6 fruit fly cellular contexts compared by ENCODE assay signal in the genomic region with DNA sequence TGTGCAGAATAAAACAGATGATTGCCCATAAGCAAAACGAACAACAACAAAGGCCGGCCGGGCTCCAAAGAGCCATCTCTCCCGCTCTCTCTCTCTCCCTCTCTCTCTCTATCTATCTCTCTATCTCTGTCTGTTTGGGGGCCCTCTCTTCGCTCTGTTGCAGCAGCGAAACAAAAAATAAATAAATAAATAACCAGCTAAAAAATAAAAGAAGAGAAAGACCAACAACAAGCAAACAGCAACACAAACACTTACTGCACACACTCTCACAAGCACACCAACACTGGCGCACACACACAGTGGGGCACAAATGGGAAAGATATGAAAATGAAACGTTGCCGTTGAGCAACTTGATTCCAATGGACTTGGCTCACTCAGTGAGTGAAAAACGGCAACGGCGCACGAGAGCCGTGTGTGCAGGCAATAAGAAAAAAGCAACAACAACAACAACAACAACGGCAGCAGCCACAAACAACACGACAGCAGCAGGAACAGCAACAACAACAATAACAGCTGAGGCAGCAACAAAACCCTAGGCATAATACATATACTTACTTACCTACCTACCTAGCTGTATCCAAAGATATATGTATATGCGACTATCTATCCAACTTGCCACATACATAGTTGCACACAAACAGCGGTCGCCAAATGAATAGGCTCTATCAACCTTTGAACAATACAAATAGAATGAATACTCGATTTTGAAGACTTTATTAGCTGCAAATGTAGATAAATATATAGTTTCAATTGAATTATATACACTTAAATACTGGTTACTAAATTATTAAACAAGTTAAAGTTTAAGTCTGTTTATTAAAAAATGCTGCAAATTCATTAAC.
TF ChIP-seq lines count a peak whose summit lies in the region.

No protein-coding gene starts in this region.

- peak; percentile 1 for TF ChIP-seq CTCF in whole organism, embryonic (GFP tag; optimal IDR thresholded peaks at IDR 0.05; lab: Kevin White, UChicago)

TF ChIP-seq in whole organism, 6 proteins besides CTCF, POLR2A, EP300 and RAD21:
- TF ChIP-seq Dll (optimal IDR thresholded peaks at IDR 0.05; lab: Kevin White, UChicago) (no peak), CG8478 (optimal IDR thresholded peaks at IDR 0.05; lab: Kevin White, UChicago) (peak; percentile 82), usp (GFP tag; optimal IDR thresholded peaks at IDR 0.05; lab: Kevin White, UChicago) (no peak), EcR (GFP tag; optimal IDR thresholded peaks at IDR 0.05; lab: Kevin White, UChicago) (no peak), pan (optimal IDR thresholded peaks at IDR 0.05; lab: Kevin White, UChicago) (no peak), psq (optimal IDR thresholded peaks at IDR 0.05; lab: Kevin White, UChicago) (no peak)

TF ChIP-seq in whole organism, adult, 20 proteins besides CTCF, POLR2A, EP300 and RAD21 (continues in another document):
- TF ChIP-seq Hr96 (GFP tag; optimal IDR thresholded peaks at IDR 0.05; lab: Kevin White, UChicago): peak; percentile 69
- TF ChIP-seq CG11617 (GFP tag; optimal IDR thresholded peaks at IDR 0.05; lab: Kevin White, UChicago): peak; percentile 43
- TF ChIP-seq CG14711 (tag; optimal IDR thresholded peaks at IDR 0.05; lab: Kevin White, UChicago): peak; percentile 7
- peak; percentile 28 for TF ChIP-seq pad (GFP tag; optimal IDR thresholded peaks at IDR 0.05; lab: Kevin White, UChicago)
- TF ChIP-seq CG7101 (tag; optimal IDR thresholded peaks at IDR 0.05; lab: Kevin White, UChicago): peak; percentile 51
- TF ChIP-seq CG12768 (GFP tag; optimal IDR thresholded peaks at IDR 0.05; lab: Kevin White, UChicago): peak; percentile 92
- peak; percentile 68 for TF ChIP-seq cic (GFP tag; optimal IDR thresholded peaks at IDR 0.05; lab: Kevin White, UChicago)
- TF ChIP-seq kay (GFP tag; lab: Kevin White, UChicago; ENCODE audit: borderline replicate concordance): peak; percentile 91
- no peak for TF ChIP-seq cnc (optimal IDR thresholded peaks at IDR 0.05; lab: Kevin White, UChicago)
- TF ChIP-seq Crg-1 (GFP tag; optimal IDR thresholded peaks at IDR 0.05; lab: Kevin White, UChicago): no peak
- peak; percentile 24 for TF ChIP-seq toe (GFP tag; optimal IDR thresholded peaks at IDR 0.05; lab: Kevin White, UChicago)
- peak; percentile 47 for TF ChIP-seq bab1 (GFP tag; optimal IDR thresholded peaks at IDR 0.05; lab: Kevin White, UChicago)
- peak; percentile 58 for TF ChIP-seq CG7045 (GFP tag; optimal IDR thresholded peaks at IDR 0.05; lab: Kevin White, UChicago)
- peak; percentile 39 for TF ChIP-seq CG1620 (GFP tag; optimal IDR thresholded peaks at IDR 0.05; lab: Kevin White, UChicago)
- TF ChIP-seq ovo (GFP tag; optimal IDR thresholded peaks at IDR 0.05; lab: Kevin White, UChicago): peak; percentile 49

TF ChIP-seq in whole organism, embryonic, 481 proteins besides CTCF, POLR2A, EP300 and RAD21 (continues in another document):
- TF ChIP-seq CG31365 (tag; optimal IDR thresholded peaks at IDR 0.05; lab: Kevin White, UChicago) (no peak), zfh1 (GFP tag; IDR thresholded peaks at IDR 0.05; lab: Robert Waterston, UW) (no peak), E2f1 (GFP tag; IDR thresholded peaks at IDR 0.05; lab: Robert Waterston, UW) (no peak), CG4282 (GFP tag; optimal IDR thresholded peaks at IDR 0.05; lab: Kevin White, UChicago) (peak; percentile 36), CkIIα-i1 (GFP tag; IDR thresholded peaks at IDR 0.05; lab: Robert Waterston, UW) (no peak), Ada2b (GFP tag; IDR thresholded peaks at IDR 0.05; lab: Robert Waterston, UW) (no peak), CG42726 (GFP tag; IDR thresholded peaks at IDR 0.05; lab: Robert Waterston, UW; ENCODE audit: partially characterized antibody) (no peak), Sry-δ (GFP tag; optimal IDR thresholded peaks at IDR 0.05; lab: Kevin White, UChicago) (no peak), CG18011 (GFP tag; optimal IDR thresholded peaks at IDR 0.05; lab: Kevin White, UChicago) (no peak), gfzf (GFP tag; optimal IDR thresholded peaks at IDR 0.05; lab: Kevin White, UChicago) (no peak), fd102C (GFP tag; optimal IDR thresholded peaks at IDR 0.05; lab: Kevin White, UChicago) (no peak), CG7745 (tag; optimal IDR thresholded peaks at IDR 0.05; lab: Kevin White, UChicago) (peak; percentile 52), Ravus (GFP tag; IDR thresholded peaks at IDR 0.05; lab: Robert Waterston, UW) (no peak), CG10431 (GFP tag; optimal IDR thresholded peaks at IDR 0.05; lab: Kevin White, UChicago) (peak; percentile 49), hbn (GFP tag; IDR thresholded peaks at IDR 0.05; lab: Robert Waterston, UW; ENCODE audit: partially characterized antibody) (peak; percentile 27; the same call in 1 of the 2 replicates)

TF ChIP-seq in whole organism, prepupa, 60 proteins besides CTCF, POLR2A, EP300 and RAD21 (continues in another document):
- TF ChIP-seq CG1621 (tag; optimal IDR thresholded peaks at IDR 0.05; lab: Kevin White, UChicago): peak; percentile 98
- peak; percentile 98 for TF ChIP-seq Ets96B (tag; optimal IDR thresholded peaks at IDR 0.05; lab: Kevin White, UChicago)
- no peak for TF ChIP-seq Sox15 (GFP tag; optimal IDR thresholded peaks at IDR 0.05; lab: Kevin White, UChicago)
- TF ChIP-seq Sox14 (GFP tag; optimal IDR thresholded peaks at IDR 0.05; lab: Kevin White, UChicago): peak; percentile 94
- TF ChIP-seq Ets21C (GFP tag; optimal IDR thresholded peaks at IDR 0.05; lab: Kevin White, UChicago): peak; percentile 46
- TF ChIP-seq CG6792 (GFP tag; optimal IDR thresholded peaks at IDR 0.05; lab: Kevin White, UChicago): peak; percentile 81
- peak; percentile 100 for TF ChIP-seq ss (GFP tag; optimal IDR thresholded peaks at IDR 0.05; lab: Kevin White, UChicago)
- peak; percentile 99 for TF ChIP-seq Lpt (GFP tag; optimal IDR thresholded peaks at IDR 0.05; lab: Kevin White, UChicago)
- peak; percentile 99 for TF ChIP-seq eg (GFP tag; IDR thresholded peaks at IDR 0.05; lab: Robert Waterston, UW)
- TF ChIP-seq CG11294 (GFP tag; IDR thresholded peaks at IDR 0.05; lab: Robert Waterston, UW): peak; percentile 84; the same call in 1 of the 2 replicates
- peak; percentile 91 for TF ChIP-seq pdm3 (GFP tag; optimal IDR thresholded peaks at IDR 0.05; lab: Kevin White, UChicago)
- TF ChIP-seq Blimp-1 (GFP tag; optimal IDR thresholded peaks at IDR 0.05; lab: Kevin White, UChicago): peak; percentile 89
- TF ChIP-seq cyc (GFP tag; optimal IDR thresholded peaks at IDR 0.05; lab: Kevin White, UChicago): peak; percentile 57
- peak; percentile 40 for TF ChIP-seq Hr39 (GFP tag; optimal IDR thresholded peaks at IDR 0.05; lab: Kevin White, UChicago)
- no peak for TF ChIP-seq CG11902 (GFP tag; optimal IDR thresholded peaks at IDR 0.05; lab: Kevin White, UChicago)
- peak; percentile 70 for TF ChIP-seq CG8319 (GFP tag; optimal IDR thresholded peaks at IDR 0.05; lab: Kevin White, UChicago)

TF ChIP-seq in whole organism, pupa, 21 proteins besides CTCF, POLR2A, EP300 and RAD21 (continues in another document):
- TF ChIP-seq CG34367 (tag; optimal IDR thresholded peaks at IDR 0.05; lab: Kevin White, UChicago) (peak; percentile 99), Snoo (tag; optimal IDR thresholded peaks at IDR 0.05; lab: Kevin White, UChicago) (peak; percentile 95), CG8301 (tag; optimal IDR thresholded peaks at IDR 0.05; lab: Kevin White, UChicago) (peak; percentile 96), Pif1B (GFP tag; optimal IDR thresholded peaks at IDR 0.05; lab: Kevin White, UChicago) (peak; percentile 99), CG17806 (tag; optimal IDR thresholded peaks at IDR 0.05; lab: Kevin White, UChicago) (peak; percentile 96), CG13204 (GFP tag; optimal IDR thresholded peaks at IDR 0.05; lab: Kevin White, UChicago) (peak; percentile 99), Pif1A (GFP tag; optimal IDR thresholded peaks at IDR 0.05; lab: Kevin White, UChicago) (peak; percentile 99), CG32121 (GFP tag; IDR thresholded peaks at IDR 0.05; lab: Robert Waterston, UW) (peak; percentile 96), D1 (tag; optimal IDR thresholded peaks at IDR 0.05; lab: Kevin White, UChicago) (peak; percentile 93), CG4496 (GFP tag; IDR thresholded peaks at IDR 0.05; lab: Robert Waterston, UW) (peak; percentile 99), CG12605 (GFP tag; IDR thresholded peaks at IDR 0.05; lab: Robert Waterston, UW) (peak; percentile 99), CG8159 (tag; optimal IDR thresholded peaks at IDR 0.05; lab: Kevin White, UChicago) (peak; percentile 96), rn (GFP tag; IDR thresholded peaks at IDR 0.05; lab: Robert Waterston, UW) (peak; percentile 94), CG14655 (GFP tag; optimal IDR thresholded peaks at IDR 0.05; lab: Kevin White, UChicago) (peak; percentile 98), fd96Ca (GFP tag; IDR thresholded peaks at IDR 0.05; lab: Robert Waterston, UW) (peak; percentile 97), CG15710 (tag; optimal IDR thresholded peaks at IDR 0.05; lab: Kevin White, UChicago) (peak; percentile 97), Ets98B (GFP tag; IDR thresholded peaks at IDR 0.05; lab: Robert Waterston, UW) (peak; percentile 98)

TF ChIP-seq in whole organism, wandering third instar larva, 38 proteins besides CTCF, POLR2A, EP300 and RAD21 (continues in another document):
- TF ChIP-seq Mio (GFP tag; optimal IDR thresholded peaks at IDR 0.05; lab: Kevin White, UChicago) (no peak), Sp1 (GFP tag; optimal IDR thresholded peaks at IDR 0.05; lab: Kevin White, UChicago) (peak; percentile 92), woc (GFP tag; optimal IDR thresholded peaks at IDR 0.05; lab: Kevin White, UChicago) (peak; percentile 41), br (GFP tag; optimal IDR thresholded peaks at IDR 0.05; lab: Kevin White, UChicago) (peak; percentile 79), rgr (GFP tag; optimal IDR thresholded peaks at IDR 0.05; lab: Kevin White, UChicago) (peak; percentile 48), sv (GFP tag; optimal IDR thresholded peaks at IDR 0.05; lab: Kevin White, UChicago) (no peak), pan (optimal IDR thresholded peaks at IDR 0.05; lab: Kevin White, UChicago) (no peak), CrebA (GFP tag; optimal IDR thresholded peaks at IDR 0.05; lab: Kevin White, UChicago; ENCODE audit: borderline replicate concordance) (peak; percentile 95), dmrt93B (GFP tag; optimal IDR thresholded peaks at IDR 0.05; lab: Kevin White, UChicago) (peak; percentile 49), HLH106 (tag; optimal IDR thresholded peaks at IDR 0.05; lab: Kevin White, UChicago) (peak; percentile 45), h (GFP tag; optimal IDR thresholded peaks at IDR 0.05; lab: Kevin White, UChicago) (peak; percentile 81), Hr78 (GFP tag; optimal IDR thresholded peaks at IDR 0.05; lab: Kevin White, UChicago) (no peak), Rel (GFP tag; optimal IDR thresholded peaks at IDR 0.05; lab: Kevin White, UChicago) (peak; percentile 88), Rel (tag; optimal IDR thresholded peaks at IDR 0.05; lab: Kevin White, UChicago) (peak; percentile 74), CG9705 (GFP tag; optimal IDR thresholded peaks at IDR 0.05; lab: Kevin White, UChicago) (peak; percentile 61), brk (GFP tag; optimal IDR thresholded peaks at IDR 0.05; lab: Kevin White, UChicago) (peak; percentile 83), Dif (GFP tag; optimal IDR thresholded peaks at IDR 0.05; lab: Kevin White, UChicago; ENCODE audit: partially characterized antibody) (peak; percentile 87), psq (GFP tag; optimal IDR thresholded peaks at IDR 0.05; lab: Kevin White, UChicago) (peak; percentile 67), jim (GFP tag; optimal IDR thresholded peaks at IDR 0.05; lab: Kevin White, UChicago) (peak; percentile 12)
